ENCODE assay signal across 5 worm cellular contexts in the genomic region with DNA sequence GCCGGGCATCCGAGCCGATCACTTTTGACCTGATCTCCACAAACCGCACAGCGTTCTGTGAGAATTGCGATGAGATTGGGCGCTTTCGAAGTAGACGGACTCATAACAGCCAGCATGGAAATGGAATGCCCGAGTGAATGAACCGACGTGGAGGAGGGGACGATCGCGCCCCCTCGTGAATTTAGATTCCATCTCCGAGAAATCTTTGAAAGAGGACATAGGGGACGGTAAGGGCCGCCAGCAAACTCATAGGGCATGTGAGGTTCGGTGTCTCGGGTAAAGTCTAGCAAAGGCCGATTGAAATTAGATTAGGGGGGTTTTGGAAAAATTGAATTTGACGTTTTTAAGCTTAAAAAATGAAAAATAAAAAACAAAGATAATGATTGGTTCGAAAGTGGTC.
TF ChIP-seq lines count a peak whose summit lies in the region.

TSS of gene nhr-270 (minus strand) at position 257 of the 400 bp plus-strand sequence.

TF ChIP-seq in whole organism, L1 larva, 84 proteins besides CTCF, POLR2A, EP300 and RAD21:
- peak; percentile 32 for TF ChIP-seq lin-14 (GFP tag; optimal IDR thresholded peaks at IDR 0.05; lab: Kevin White, UChicago)
- peak; percentile 41 for TF ChIP-seq nhr-85 (tag; lab: Kevin White, UChicago)
- TF ChIP-seq fkh-4 (tag; optimal IDR thresholded peaks at IDR 0.05; lab: Kevin White, UChicago; ENCODE audit: borderline replicate concordance) = no peak

TF ChIP-seq in whole organism, L3 larva, 47 proteins besides CTCF, POLR2A, EP300 and RAD21:
- TF ChIP-seq snpc-4 (tag; optimal IDR thresholded peaks at IDR 0.05; lab: Kevin White, UChicago) = no peak
- TF ChIP-seq nhr-76 (tag; optimal IDR thresholded peaks at IDR 0.05; lab: Kevin White, UChicago) = no peak
- TF ChIP-seq ztf-4 (tag; optimal IDR thresholded peaks at IDR 0.05; lab: Kevin White, UChicago) = no peak
- TF ChIP-seq nhr-25 (tag; optimal IDR thresholded peaks at IDR 0.05; lab: Kevin White, UChicago) = peak; percentile 0
- TF ChIP-seq nhr-23 (tag; optimal IDR thresholded peaks at IDR 0.05; lab: Kevin White, UChicago) = peak; percentile 2
- TF ChIP-seq elt-1 (tag; optimal IDR thresholded peaks at IDR 0.05; lab: Kevin White, UChicago) = peak; percentile 7
- TF ChIP-seq skn-1 (tag; optimal IDR thresholded peaks at IDR 0.05; lab: Kevin White, UChicago) = no peak
- TF ChIP-seq egl-5 (tag; optimal IDR thresholded peaks at IDR 0.05; lab: Kevin White, UChicago) = no peak
- TF ChIP-seq fos-1 (tag; optimal IDR thresholded peaks at IDR 0.05; lab: Kevin White, UChicago) = no peak
- TF ChIP-seq nhr-67 (tag; optimal IDR thresholded peaks at IDR 0.05; lab: Kevin White, UChicago) = no peak

TF ChIP-seq in whole organism, L4 larva, 104 proteins besides CTCF, POLR2A, EP300 and RAD21:
- TF ChIP-seq dmd-9 (GFP tag; IDR thresholded peaks at IDR 0.05; lab: Robert Waterston, UW) (no peak), dpl-1 (GFP tag; optimal IDR thresholded peaks at IDR 0.05; lab: Kevin White, UChicago) (no peak), unc-62 (GFP tag; optimal IDR thresholded peaks at IDR 0.05 in 1 of 2; lab: Kevin White, UChicago) (peak in 1 of 2 experiments; percentile 91), unc-62 (tag; optimal IDR thresholded peaks at IDR 0.05; lab: Kevin White, UChicago) (no peak), nhr-102 (tag; optimal IDR thresholded peaks at IDR 0.05; lab: Kevin White, UChicago) (no peak), ces-1 (GFP tag; optimal IDR thresholded peaks at IDR 0.05; lab: Kevin White, UChicago) (no peak), aha-1 (tag; lab: Kevin White, UChicago) (peak; percentile 66)

TF ChIP-seq in whole organism, mixed stage, embryonic, 35 proteins besides CTCF, POLR2A, EP300 and RAD21:
- TF ChIP-seq ceh-39 (tag; optimal IDR thresholded peaks at IDR 0.05; lab: Kevin White, UChicago) (no peak), mab-5 (tag; optimal IDR thresholded peaks at IDR 0.05; lab: Kevin White, UChicago) (no peak), ceh-83 (GFP tag; optimal IDR thresholded peaks at IDR 0.05; lab: Kevin White, UChicago) (no peak), cnd-1 (tag; optimal IDR thresholded peaks at IDR 0.05; lab: Kevin White, UChicago) (no peak), elt-3 (tag; optimal IDR thresholded peaks at IDR 0.05; lab: Kevin White, UChicago) (no peak), bed-3 (GFP tag; optimal IDR thresholded peaks at IDR 0.05; lab: Kevin White, UChicago) (no peak), elt-1 (tag; optimal IDR thresholded peaks at IDR 0.05; lab: Kevin White, UChicago; ENCODE audit: borderline replicate concordance, insufficient read depth) (peak; percentile 36), pha-4 (tag; optimal IDR thresholded peaks at IDR 0.05; lab: Kevin White, UChicago) (no peak), lsy-2 (tag; optimal IDR thresholded peaks at IDR 0.05; lab: Kevin White, UChicago) (no peak)

TF ChIP-seq in whole organism, young adult, 124 proteins besides CTCF, POLR2A, EP300 and RAD21:
- TF ChIP-seq Y56A3A.18 (GFP tag; IDR thresholded peaks at IDR 0.05; lab: Robert Waterston, UW) (no peak), zfh-2 (GFP tag; conservative IDR thresholded peaks at IDR 0.05; lab: Robert Waterston, UW) (peak; percentile 38; the same call in 1 of the 2 replicates)
TF ChIP-seq in whole organism, young adult: peak in this region for 1.
